Fruit fly (Drosophila melanogaster) whole organism, wandering third instar larva: ENCODE measurements around the gene PolG1.
A peak's percentile ranks its signal among the peaks of the same experiment; 100 is the strongest.

Experiments
- OdsH ChIP-seq: fragments of 200-800 bp; sonication (Bioruptor generic); optimal IDR thresholded peaks from 2 replicates; lab custom pipeline; 2016; ENCODE audit warnings: missing biosample characterization, mild to moderate bottlenecking, missing genetic modification characterization
- Sp1 ChIP-seq: fragments of 200-800 bp; sonication (Bioruptor generic); optimal IDR thresholded peaks from 3 replicates; lab custom pipeline; 2019; ENCODE audit warnings: missing biosample characterization, mild to moderate bottlenecking, missing genetic modification characterization, moderate library complexity
- dl ChIP-seq, 2 experiments: fragments of 175-275, 200-275 bp in 1 of 2; fragments of 200-275 bp in 1 of 2; sonication (Bioruptor generic); optimal IDR thresholded peaks; lab custom pipeline; 2018; ENCODE audit warnings: mild to moderate bottlenecking in 2 of 2, missing biosample characterization in 2 of 2, missing genetic modification characterization in 2 of 2, moderate library complexity in 2 of 2; ENCODE audit not compliant: partially characterized antibody in 2 of 2, insufficient read depth in 1 of 2
- ey ChIP-seq: fragments of 200-800 bp; sonication (Bioruptor generic); optimal IDR thresholded peaks from 2 replicates; lab custom pipeline; 2016; ENCODE audit warnings: missing biosample characterization, missing genetic modification characterization
- fru ChIP-seq: fragments of 200-800 bp; sonication (Bioruptor generic); optimal IDR thresholded peaks from 3 replicates; lab custom pipeline; 2016; ENCODE audit warnings: missing biosample characterization, mild to moderate bottlenecking, missing genetic modification characterization
- h ChIP-seq: fragments of 200-800 bp; sonication (Bioruptor generic); optimal IDR thresholded peaks from 3 replicates; lab custom pipeline; 2016; ENCODE audit warnings: missing biosample characterization, mild to moderate bottlenecking, missing genetic modification characterization
- lola ChIP-seq: fragments of >200 bp; optimal IDR thresholded peaks from 2 replicates; lab custom pipeline; 2017; ENCODE audit warnings: missing biosample characterization, missing genetic modification characterization
- pan ChIP-seq: fragments of >200 bp; optimal IDR thresholded peaks from 2 replicates; lab custom pipeline; 2017
- psq ChIP-seq: fragments of 200-800 bp; sonication (Bioruptor generic); optimal IDR thresholded peaks from 3 replicates; lab custom pipeline; 2017; ENCODE audit warnings: missing biosample characterization, mild to moderate bottlenecking, missing genetic modification characterization, moderate library complexity
- rgr ChIP-seq: fragments of 200-800 bp; sonication (Bioruptor generic); optimal IDR thresholded peaks from 3 replicates; lab custom pipeline; 2016; ENCODE audit warnings: missing biosample characterization, mild to moderate bottlenecking, missing genetic modification characterization
- tai ChIP-seq: sonication (Bioruptor generic); optimal IDR thresholded peaks from 2 replicates; lab custom pipeline; 2016; ENCODE audit warnings: missing biosample characterization, missing genetic modification characterization

- no peak for TF ChIP-seq Sp1 (GFP tag; lab: Kevin White, UChicago)
- TF ChIP-seq tai (GFP tag; lab: Kevin White, UChicago), result peak; percentile 31
- no peak for TF ChIP-seq pan
- no peak for TF ChIP-seq lola
- TF ChIP-seq OdsH (GFP tag; lab: Kevin White, UChicago), result no peak
- no peak for TF ChIP-seq h (GFP tag; lab: Kevin White, UChicago)
- no peak for TF ChIP-seq dl (GFP tag; optimal IDR thresholded peaks at IDR 0.05; lab: Kevin White, UChicago; ENCODE audit: insufficient read depth in 1 of 2, partially characterized antibody in 2 of 2)
- TF ChIP-seq ey (GFP tag; lab: Kevin White, UChicago), result no peak
- TF ChIP-seq fru, result no peak
- no peak for TF ChIP-seq psq
- TF ChIP-seq rgr (GFP tag; lab: Kevin White, UChicago), result no peak
These were observed 14.5 kb upstream of the PolG1 start for dm6 chr2L:13842078-13842477.
